Worm (Caenorhabditis elegans): ENCODE data around the gene K11E4.6.

- TF ChIP-seq blmp-1 (tag; optimal IDR thresholded peaks at IDR 0.05) (no peak), unc-39 (tag; optimal IDR thresholded peaks at IDR 0.05) (no peak), unc-62 (GFP tag; optimal IDR thresholded peaks at IDR 0.05) (no peak), nhr-237 (tag; optimal IDR thresholded peaks at IDR 0.05) (no peak), ces-1 (GFP tag; optimal IDR thresholded peaks at IDR 0.05) (no peak), elt-1 (tag; optimal IDR thresholded peaks at IDR 0.05; ENCODE audit: borderline replicate concordance, insufficient read depth) (no peak), lsy-2 (tag; optimal IDR thresholded peaks at IDR 0.05) (no peak), elt-3 (tag; optimal IDR thresholded peaks at IDR 0.05) (no peak), nhr-12 (tag; optimal IDR thresholded peaks at IDR 0.05) (no peak), pha-4 (tag; optimal IDR thresholded peaks at IDR 0.05) (no peak), lin-13 (tag; optimal IDR thresholded peaks at IDR 0.05) (no peak), snpc-4 (tag; optimal IDR thresholded peaks at IDR 0.05) (no peak), nhr-28 (tag; optimal IDR thresholded peaks at IDR 0.05) (no peak), tbx-8 (GFP tag; optimal IDR thresholded peaks at IDR 0.05) (no peak)
Observed at ce11 chrX:13746661-13747365, 22.3 kb downstream of the K11E4.6 start, which contains the start of gene nhr-71.
